Worm (Caenorhabditis elegans) whole organism, L1 larva: ENCODE data around the gene scly-1.

ENCODE experiments used
- C16A3.4 ChIP-seq: fragments of 150-350 bp; optimal IDR thresholded peaks from 2 replicates; lab custom pipeline; 2014; ENCODE audit warnings: missing biosample characterization, missing genetic modification characterization
- C34B4.2 ChIP-seq: sonication (generic microtip); optimal IDR thresholded peaks from 2 replicates; lab custom pipeline; 2017; ENCODE audit warnings: mild to moderate bottlenecking, missing genetic modification characterization, missing compliant biosample characterization
- aly-2 ChIP-seq: fragments of 150-350 bp; optimal IDR thresholded peaks from 2 replicates; lab custom pipeline; 2014; ENCODE audit warnings: missing biosample characterization, missing genetic modification characterization
- ama-1 ChIP-seq: fragments of 150-350 bp; optimal IDR thresholded peaks from 2 replicates; lab custom pipeline; 2014
- ceh-90 ChIP-seq: sonication (generic microtip); optimal IDR thresholded peaks from 2 replicates; lab custom pipeline; 2016; ENCODE audit warnings: missing genetic modification characterization, missing compliant biosample characterization
- ces-1 ChIP-seq: fragments of 150-350 bp; optimal IDR thresholded peaks from 2 replicates; lab custom pipeline; 2014; ENCODE audit warnings: missing biosample characterization, missing genetic modification reagents, missing genetic modification characterization
- dsc-1 ChIP-seq: sonication (generic microtip); optimal IDR thresholded peaks from 2 replicates; lab custom pipeline; 2016; ENCODE audit warnings: mild to moderate bottlenecking, missing genetic modification characterization, missing compliant biosample characterization
- efl-1 ChIP-seq, 4 experiments: fragments of 150-350 bp; optimal IDR thresholded peaks in 3 of 4; peaks in 1 of 4; 1 replicate in 1 of 4; 2 replicates in 3 of 4; lab custom pipeline; 2014; ENCODE audit warnings: missing biosample characterization in 2 of 4, missing genetic modification characterization in 2 of 4, missing genetic modification reagents in 2 of 4
- egl-13 ChIP-seq: sonication (generic microtip); optimal IDR thresholded peaks from 2 replicates; lab custom pipeline; 2016; ENCODE audit warnings: missing genotype, missing genetic modification reagents, missing genetic modification characterization, missing compliant biosample characterization
- elt-2 ChIP-seq: sonication (generic microtip); optimal IDR thresholded peaks from 2 replicates; lab custom pipeline; 2016; ENCODE audit warnings: missing genetic modification characterization, mild to moderate bottlenecking, inconsistent platforms, missing compliant biosample characterization, missing genetic modification reagents
- elt-3 ChIP-seq, 6 experiments: fragments of 150-350 bp in 1 of 6; sonication (generic microtip); optimal IDR thresholded peaks; 2 replicates each; lab custom pipeline; 2017 to 2018; ENCODE audit warnings: missing biosample characterization in 6 of 6, missing genetic modification characterization in 6 of 6, inconsistent platforms in 1 of 6
- ets-5 ChIP-seq: fragments of 200-800 bp; sonication (Bioruptor generic); IDR thresholded peaks from 2 replicates; pipeline ENCODE4 v1.3.6; 2022; ENCODE audit warnings: missing genetic modification characterization, missing compliant biosample characterization
- fkh-8 ChIP-seq: sonication (generic microtip); optimal IDR thresholded peaks from 2 replicates; lab custom pipeline; 2016; ENCODE audit warnings: mild to moderate bottlenecking, missing genetic modification characterization, missing compliant biosample characterization
- fos-1 ChIP-seq: fragments of 150-350 bp; optimal IDR thresholded peaks from 2 replicates; lab custom pipeline; 2014; ENCODE audit warnings: missing biosample characterization, missing genetic modification characterization
- hlh-4 ChIP-seq: sonication (generic microtip); optimal IDR thresholded peaks from 2 replicates; lab custom pipeline; 2016; ENCODE audit warnings: mild to moderate bottlenecking, missing genetic modification characterization, missing compliant biosample characterization
- isw-1 ChIP-seq: fragments of 200-800 bp; sonication (Bioruptor generic); IDR thresholded peaks from 2 replicates; pipeline ENCODE4 v1.3.6; 2022; ENCODE audit warnings: missing genetic modification characterization, missing compliant biosample characterization
- jun-1 ChIP-seq: fragments of 150-350 bp; optimal IDR thresholded peaks from 2 replicates; lab custom pipeline; 2014; ENCODE audit warnings: missing biosample characterization, missing genetic modification reagents, missing genetic modification characterization
- lin-14 ChIP-seq: fragments of 200-800 bp; sonication (Bioruptor generic); optimal IDR thresholded peaks from 2 replicates; lab custom pipeline; 2018; ENCODE audit warnings: mild to moderate bottlenecking, missing genetic modification characterization, moderate library complexity, missing compliant biosample characterization
- lin-35 ChIP-seq, 2 experiments: fragments of 150-350 bp; optimal IDR thresholded peaks; 2 replicates each; lab custom pipeline; 2014; ENCODE audit warnings: missing biosample characterization in 2 of 2, missing genetic modification characterization in 2 of 2, missing genetic modification reagents in 2 of 2
- lin-39 ChIP-seq: fragments of 150-350 bp; optimal IDR thresholded peaks from 2 replicates; lab custom pipeline; 2014; ENCODE audit warnings: missing biosample characterization, missing genetic modification reagents, missing genetic modification characterization
- lir-3 ChIP-seq: sonication (generic microtip); optimal IDR thresholded peaks from 2 replicates; lab custom pipeline; 2016; ENCODE audit warnings: mild to moderate bottlenecking, missing genetic modification characterization, moderate library complexity, missing compliant biosample characterization; ENCODE audit not compliant: poor library complexity
- lsy-2 ChIP-seq, 2 experiments: fragments of 150-350 bp; optimal IDR thresholded peaks; 2 replicates each; lab custom pipeline; 2014; ENCODE audit warnings: missing biosample characterization in 2 of 2, missing genetic modification characterization in 2 of 2
- mdl-1 ChIP-seq, 2 experiments: fragments of 150-350 bp; optimal IDR thresholded peaks; 2 replicates each; lab custom pipeline; 2014 to 2017; ENCODE audit warnings: missing biosample characterization in 2 of 2, missing genetic modification characterization in 2 of 2, inconsistent platforms in 1 of 2
- mef-2 ChIP-seq: fragments of 150-350 bp; optimal IDR thresholded peaks from 2 replicates; lab custom pipeline; 2014; ENCODE audit warnings: missing biosample characterization, missing genetic modification characterization
- nhr-19 ChIP-seq: fragments of 200-800 bp; sonication (Bioruptor generic); conservative IDR thresholded peaks from 2 replicates; pipeline ENCODE4 v1.3.6; 2022; ENCODE audit warnings: missing genetic modification characterization, missing compliant biosample characterization
- nhr-71 ChIP-seq: sonication (generic microtip); optimal IDR thresholded peaks from 2 replicates; lab custom pipeline; 2016; ENCODE audit warnings: mild to moderate bottlenecking, missing genetic modification characterization, moderate library complexity, missing compliant biosample characterization
- nhr-76 ChIP-seq: sonication (generic microtip); optimal IDR thresholded peaks from 2 replicates; lab custom pipeline; 2017; ENCODE audit warnings: missing biosample characterization, missing genetic modification characterization
- nhr-77 ChIP-seq: fragments of 150-350 bp; optimal IDR thresholded peaks from 2 replicates; lab custom pipeline; 2014; ENCODE audit warnings: missing biosample characterization, missing genetic modification characterization
- nhr-85 ChIP-seq: sonication (generic microtip); peaks from one replicate; lab custom pipeline; 2016; ENCODE audit warnings: missing genetic modification characterization, inconsistent platforms, missing compliant biosample characterization
- pag-3 ChIP-seq: sonication (generic microtip); optimal IDR thresholded peaks from 2 replicates; lab custom pipeline; 2017; ENCODE audit warnings: missing genetic modification characterization, mild to moderate bottlenecking, missing compliant biosample characterization, antibody characterized with exemption, borderline replicate concordance; ENCODE audit not compliant: insufficient read depth
- pqm-1 ChIP-seq: sonication (generic microtip); optimal IDR thresholded peaks from 3 replicates; lab custom pipeline; 2017; ENCODE audit warnings: missing biosample characterization, missing genetic modification characterization
- rnt-1 ChIP-seq: sonication (generic microtip); optimal IDR thresholded peaks from 2 replicates; lab custom pipeline; 2016; ENCODE audit warnings: mild to moderate bottlenecking, missing genetic modification characterization, moderate library complexity, missing compliant biosample characterization
- skn-1 ChIP-seq: fragments of 150-350 bp; optimal IDR thresholded peaks from 2 replicates; lab custom pipeline; 2014; ENCODE audit warnings: missing biosample characterization, missing genetic modification characterization
- snu-23 ChIP-seq: sonication (generic microtip); optimal IDR thresholded peaks from 2 replicates; lab custom pipeline; 2016; ENCODE audit warnings: missing genetic modification characterization, missing compliant biosample characterization
- tlp-1 ChIP-seq: fragments of 150-350 bp; optimal IDR thresholded peaks from 2 replicates; lab custom pipeline; 2014; ENCODE audit warnings: missing biosample characterization, missing genetic modification characterization
- unc-30 ChIP-seq: sonication (generic microtip); optimal IDR thresholded peaks from 2 replicates; lab custom pipeline; 2017; ENCODE audit warnings: missing biosample characterization, missing genetic modification characterization
- unc-62 ChIP-seq: fragments of 150-350 bp; optimal IDR thresholded peaks from 2 replicates; lab custom pipeline; 2014; ENCODE audit warnings: missing biosample characterization, missing genetic modification reagents, missing genetic modification characterization
- xbp-1 ChIP-seq: sonication (generic microtip); optimal IDR thresholded peaks from 2 replicates; lab custom pipeline; 2016; ENCODE audit warnings: missing genetic modification characterization, missing compliant biosample characterization
- zag-1 ChIP-seq: fragments of 150-350 bp; optimal IDR thresholded peaks from 2 replicates; lab custom pipeline; 2014; ENCODE audit warnings: missing biosample characterization, missing genetic modification characterization
- zip-4 ChIP-seq: fragments of 200-800 bp; sonication (Bioruptor generic); optimal IDR thresholded peaks from 2 replicates; lab custom pipeline; 2018; ENCODE audit warnings: mild to moderate bottlenecking, missing genetic modification characterization, moderate library complexity, missing compliant biosample characterization
- ztf-4 ChIP-seq: fragments of 150-350 bp; optimal IDR thresholded peaks from 2 replicates; lab custom pipeline; 2014; ENCODE audit warnings: missing biosample characterization, missing genetic modification characterization

The scly-1 gene

ce11 chrII:6303209-6303740, 22.4 kb upstream of the scly-1 start, which contains the start of gene C29F5.1:
Gene C29F5.1, plus strand, starts transcription at chrII:6303525.
- no peak for TF ChIP-seq lin-35 (GFP tag; optimal IDR thresholded peaks at IDR 0.05; lab: Kevin White, UChicago)
- peak; percentile 43 for TF ChIP-seq nhr-71 (tag; lab: Kevin White, UChicago)
- no peak for TF ChIP-seq nhr-85
- no peak for TF ChIP-seq fkh-8 (tag; lab: Kevin White, UChicago)
- peak; percentile 50 for TF ChIP-seq rnt-1 (tag; lab: Kevin White, UChicago)
- TF ChIP-seq lsy-2 (tag; optimal IDR thresholded peaks at IDR 0.05; lab: Kevin White, UChicago), result peak in 1 of 2 experiments; percentile 2
- peak; percentile 34 for TF ChIP-seq dsc-1 (tag; lab: Kevin White, UChicago)
- TF ChIP-seq lin-14 (GFP tag; lab: Kevin White, UChicago), result peak; percentile 89
- TF ChIP-seq mef-2 (tag; lab: Kevin White, UChicago), result no peak
- TF ChIP-seq efl-1 (optimal IDR thresholded peaks at IDR 0.05; lab: Kevin White, UChicago), result no peak
- peak in 1 of 2 experiments; percentile 92 for TF ChIP-seq efl-1 (GFP tag; optimal IDR thresholded peaks at IDR 0.05 in 1 of 2; lab: Kevin White, UChicago)
- TF ChIP-seq pqm-1, result no peak
- no peak for TF ChIP-seq skn-1 (tag; lab: Kevin White, UChicago)
- no peak for TF ChIP-seq aly-2
- no peak for TF ChIP-seq ets-5 (GFP tag; lab: Robert Waterston, UW)
- TF ChIP-seq elt-3 (tag; optimal IDR thresholded peaks at IDR 0.05; lab: Kevin White, UChicago), result no peak
- no peak for TF ChIP-seq xbp-1 (tag; lab: Kevin White, UChicago)
- no peak for TF ChIP-seq zip-4 (GFP tag; lab: Kevin White, UChicago)
- no peak for TF ChIP-seq nhr-76 (tag; lab: Kevin White, UChicago)
- TF ChIP-seq ztf-4 (tag; lab: Kevin White, UChicago), result no peak
- TF ChIP-seq ama-1 (lab: Kevin White, UChicago), result no peak
- TF ChIP-seq pag-3 (tag; lab: Kevin White, UChicago), result peak; percentile 11
- TF ChIP-seq lin-39 (tag; lab: Kevin White, UChicago), result no peak
- peak in 1 of 2 experiments; percentile 0 for TF ChIP-seq mdl-1 (tag; optimal IDR thresholded peaks at IDR 0.05; lab: Kevin White, UChicago)
- TF ChIP-seq C16A3.4 (tag; lab: Kevin White, UChicago), result no peak
- no peak for TF ChIP-seq unc-62
- peak; percentile 20 for TF ChIP-seq snu-23 (GFP tag; lab: Kevin White, UChicago)
- no peak for TF ChIP-seq tlp-1 (tag; lab: Kevin White, UChicago)
- no peak for TF ChIP-seq lir-3 (tag; lab: Kevin White, UChicago)
- TF ChIP-seq hlh-4 (tag; lab: Kevin White, UChicago), result no peak
- no peak for TF ChIP-seq elt-2 (tag; lab: Kevin White, UChicago)
- TF ChIP-seq, all 84 proteins: peak for 9

DNA sequence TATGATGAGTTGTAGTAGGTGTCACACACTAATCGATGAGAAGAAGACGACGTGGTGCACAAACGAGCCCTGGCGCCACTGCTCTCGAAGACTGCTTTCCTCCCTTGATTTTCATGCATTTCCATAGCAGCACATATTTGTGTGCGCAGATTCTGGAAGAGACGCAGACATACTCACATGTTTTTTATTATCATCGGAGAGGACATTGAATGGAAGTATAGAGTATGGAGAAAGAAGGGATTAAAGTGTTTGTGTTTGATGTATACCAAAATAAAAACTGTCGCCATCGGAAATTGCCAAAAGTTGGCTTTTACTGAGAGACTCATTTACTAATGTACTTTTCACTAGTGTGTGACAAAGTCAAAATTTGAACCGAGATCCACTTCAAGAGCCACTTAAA, 13.4 kb upstream of the scly-1 start, which contains the start of gene mps-1:
Gene mps-1, minus strand, starts transcription at position 101 of the 400 bp plus-strand sequence.
- peak; percentile 51 for TF ChIP-seq fkh-8 (tag; lab: Kevin White, UChicago)
- TF ChIP-seq dsc-1 (tag; lab: Kevin White, UChicago), result peak; percentile 27
- no peak for TF ChIP-seq ama-1 (lab: Kevin White, UChicago)

ce11 chrII:6292527-6292926, 11.6 kb upstream of the scly-1 start, which contains the start of gene nyn-3:
Gene nyn-3, minus strand, starts transcription at chrII:6292627.
- TF ChIP-seq fos-1 (no peak), C34B4.2 (tag; lab: Kevin White, UChicago) (no peak), zag-1 (tag; lab: Kevin White, UChicago) (no peak), xbp-1 (tag; lab: Kevin White, UChicago) (no peak), nhr-19 (no peak), nhr-77 (tag; lab: Kevin White, UChicago) (no peak), fkh-8 (tag; lab: Kevin White, UChicago) (no peak), ets-5 (GFP tag; lab: Robert Waterston, UW) (no peak), ceh-90 (tag; lab: Kevin White, UChicago) (no peak), lin-14 (GFP tag; lab: Kevin White, UChicago) (no peak), isw-1 (GFP tag; lab: Robert Waterston, UW) (no peak), nhr-76 (tag; lab: Kevin White, UChicago) (no peak), unc-30 (tag; lab: Kevin White, UChicago) (no peak), jun-1 (tag; lab: Kevin White, UChicago) (no peak), aly-2 (no peak), egl-13 (tag; lab: Kevin White, UChicago) (no peak), rnt-1 (tag; lab: Kevin White, UChicago) (no peak), ces-1 (GFP tag; lab: Kevin White, UChicago) (no peak), snu-23 (GFP tag; lab: Kevin White, UChicago) (no peak)
